Fruit fly (Drosophila melanogaster) whole organism, embryonic: ENCODE data around the gene CG11970.

Experiments used
- BtbVII ChIP-seq: fragments of 200-800 bp; sonication (Bioruptor generic); optimal IDR thresholded peaks from 3 replicates; lab custom pipeline; 2017; ENCODE audit warnings: missing biosample characterization, mild to moderate bottlenecking, missing genetic modification characterization
- CG10147 ChIP-seq: fragments of 200-800 bp; sonication (Bioruptor generic); optimal IDR thresholded peaks from 2 replicates; lab custom pipeline; 2019; ENCODE audit warnings: missing biosample characterization, mild to moderate bottlenecking, missing genetic modification characterization, moderate library complexity
- CG10267 ChIP-seq: fragments of 200-800 bp; sonication (Bioruptor generic); optimal IDR thresholded peaks from 2 replicates; lab custom pipeline; 2018; ENCODE audit warnings: missing biosample characterization, mild to moderate bottlenecking, missing genetic modification characterization, moderate library complexity
- CG10565 ChIP-seq: fragments of 200-800 bp; sonication (Bioruptor generic); optimal IDR thresholded peaks from 3 replicates; lab custom pipeline; 2016; ENCODE audit warnings: missing biosample characterization, mild to moderate bottlenecking, missing genetic modification characterization
- CG11085 ChIP-seq: fragments of 200-800 bp; sonication (Bioruptor generic); IDR thresholded peaks from 2 replicates; pipeline ENCODE4 v1.3.6; 2022; ENCODE audit warnings: missing biosample characterization, missing genetic modification characterization
- CG11093 ChIP-seq: fragments of 200-800 bp; sonication (Bioruptor generic); IDR thresholded peaks from 3 replicates; pipeline ENCODE4 v1.3.6; 2022; ENCODE audit warnings: missing biosample characterization, missing genetic modification characterization
- CG11398 ChIP-seq: fragments of 200-800 bp; sonication (Bioruptor generic); optimal IDR thresholded peaks from 2 replicates; lab custom pipeline; 2016; ENCODE audit warnings: missing biosample characterization, missing genetic modification characterization
- CG12071 ChIP-seq: fragments of 200-800 bp; sonication (Bioruptor generic); optimal IDR thresholded peaks from 3 replicates; lab custom pipeline; 2018; ENCODE audit warnings: missing biosample characterization, mild to moderate bottlenecking, missing genetic modification characterization
- CG12769 ChIP-seq: fragments of 200-800 bp; sonication (Bioruptor generic); optimal IDR thresholded peaks from 2 replicates; lab custom pipeline; 2019; ENCODE audit warnings: missing biosample characterization, mild to moderate bottlenecking, missing genetic modification characterization, moderate library complexity
- CG13424 ChIP-seq: fragments of 200-800 bp; sonication (Bioruptor generic); optimal IDR thresholded peaks from 2 replicates; lab custom pipeline; 2019; ENCODE audit warnings: missing biosample characterization, mild to moderate bottlenecking, missing genetic modification characterization, moderate library complexity
- CG14441 ChIP-seq: fragments of 200-800 bp; sonication (Bioruptor generic); IDR thresholded peaks from 2 replicates; pipeline ENCODE4 v1.3.6; 2022; ENCODE audit warnings: missing biosample characterization, missing genetic modification characterization
- CG14710 ChIP-seq: fragments of 200-800 bp; sonication (Bioruptor generic); optimal IDR thresholded peaks from 3 replicates; lab custom pipeline; 2019; ENCODE audit warnings: missing biosample characterization, mild to moderate bottlenecking, missing genetic modification characterization, moderate library complexity
- CG15073 ChIP-seq: fragments of 200-800 bp; sonication (Bioruptor generic); optimal IDR thresholded peaks from 2 replicates; lab custom pipeline; 2016; ENCODE audit warnings: missing biosample characterization, missing genetic modification characterization
- CG1603 ChIP-seq: fragments of 200-800 bp; sonication (Bioruptor generic); optimal IDR thresholded peaks from 2 replicates; lab custom pipeline; 2019; ENCODE audit warnings: missing biosample characterization, mild to moderate bottlenecking, missing genetic modification characterization, moderate library complexity
- CG17186 ChIP-seq: fragments of 200-800 bp; sonication (Bioruptor generic); optimal IDR thresholded peaks from 3 replicates; lab custom pipeline; 2017; ENCODE audit warnings: missing biosample characterization, missing genetic modification reagents, missing genetic modification characterization
- CG18619 ChIP-seq: fragments of 200-800 bp; sonication (Bioruptor generic); optimal IDR thresholded peaks from 3 replicates; lab custom pipeline; 2017; ENCODE audit warnings: missing biosample characterization, mild to moderate bottlenecking, missing genetic modification characterization
- CG2116 ChIP-seq: fragments of 200-800 bp; sonication (Bioruptor generic); optimal IDR thresholded peaks from 3 replicates; lab custom pipeline; 2018; ENCODE audit warnings: missing biosample characterization, mild to moderate bottlenecking, missing genetic modification characterization
- CG34224 ChIP-seq: fragments of 200-800 bp; sonication (Bioruptor generic); IDR thresholded peaks from 3 replicates; pipeline ENCODE4 v1.3.6; 2022; ENCODE audit warnings: missing biosample characterization, missing genetic modification characterization; ENCODE audit not compliant: partially characterized antibody
- CG3995 ChIP-seq: fragments of 200-800 bp; sonication (Bioruptor generic); optimal IDR thresholded peaks from 3 replicates; lab custom pipeline; 2016; ENCODE audit warnings: missing biosample characterization, missing genetic modification characterization
- CG4360 ChIP-seq: fragments of 200-800 bp; sonication (Bioruptor generic); IDR thresholded peaks from 2 replicates; pipeline ENCODE4 v1.3.6; 2022; ENCODE audit warnings: missing biosample characterization, missing genetic modification characterization
- CG6254 ChIP-seq: fragments of 200-800 bp; sonication (Bioruptor generic); optimal IDR thresholded peaks from 3 replicates; lab custom pipeline; 2017; ENCODE audit warnings: mild to moderate bottlenecking, missing biosample characterization, missing genetic modification reagents, missing genetic modification characterization
- CG6765 ChIP-seq: fragments of 200-800 bp; sonication (Bioruptor generic); optimal IDR thresholded peaks from 3 replicates; lab custom pipeline; 2017; ENCODE audit warnings: missing biosample characterization, mild to moderate bottlenecking, missing genetic modification characterization
- CG7786 ChIP-seq: fragments of 200-800 bp; sonication (Bioruptor generic); optimal IDR thresholded peaks from 2 replicates; lab custom pipeline; 2016; ENCODE audit warnings: missing biosample characterization, missing genetic modification characterization
- CG7839 ChIP-seq: fragments of 200-800 bp; sonication (Bioruptor generic); optimal IDR thresholded peaks from 3 replicates; lab custom pipeline; 2018; ENCODE audit warnings: missing biosample characterization, mild to moderate bottlenecking, missing genetic modification characterization, moderate library complexity
- CG9437 ChIP-seq: fragments of 200-800 bp; sonication (Bioruptor generic); optimal IDR thresholded peaks from 2 replicates; lab custom pipeline; 2018; ENCODE audit warnings: missing biosample characterization, mild to moderate bottlenecking, missing genetic modification characterization
- CHES-1-like ChIP-seq: fragments of 200-800 bp; sonication (Bioruptor generic); optimal IDR thresholded peaks from 2 replicates; lab custom pipeline; 2016; ENCODE audit warnings: missing biosample characterization, missing genetic modification characterization
- Camta ChIP-seq: fragments of 200-800 bp; sonication (Bioruptor generic); optimal IDR thresholded peaks from 2 replicates; lab custom pipeline; 2016; ENCODE audit warnings: missing biosample characterization, missing genetic modification characterization
- Dfd ChIP-seq, 2 experiments: fragments of >200 bp; optimal IDR thresholded peaks; 2 replicates each; lab custom pipeline; 2017; ENCODE audit warnings: missing biosample characterization in 2 of 2, missing genetic modification characterization in 2 of 2
- Fer1 ChIP-seq: fragments of 200-800 bp; sonication (Bioruptor generic); optimal IDR thresholded peaks from 2 replicates; lab custom pipeline; 2017; ENCODE audit warnings: missing biosample characterization, mild to moderate bottlenecking, missing genetic modification characterization
- HHEX ChIP-seq: fragments of 200-800 bp; sonication (Bioruptor generic); optimal IDR thresholded peaks from 3 replicates; lab custom pipeline; 2017; ENCODE audit warnings: missing biosample characterization, mild to moderate bottlenecking, missing genetic modification characterization, missing genetic modification reagents
- HLH3B ChIP-seq: fragments of 200-800 bp; sonication (Bioruptor generic); IDR thresholded peaks from 2 replicates; pipeline ENCODE4 v1.3.6; 2022; ENCODE audit warnings: missing biosample characterization, missing genetic modification characterization
- HLH4C ChIP-seq: fragments of 200-800 bp; sonication (Bioruptor generic); IDR thresholded peaks from 3 replicates; pipeline ENCODE4 v1.3.6; 2022; ENCODE audit warnings: missing biosample characterization, missing genetic modification characterization; ENCODE audit not compliant: partially characterized antibody
- HmgD ChIP-seq: fragments of 200-800 bp; sonication (Bioruptor generic); optimal IDR thresholded peaks from 3 replicates; lab custom pipeline; 2016; ENCODE audit warnings: missing biosample characterization, missing genetic modification characterization
- NC2α ChIP-seq: fragments of 200-800 bp; sonication (Bioruptor generic); optimal IDR thresholded peaks from 2 replicates; lab custom pipeline; 2016; ENCODE audit warnings: missing biosample characterization, missing genetic modification characterization
- NK7.1 ChIP-seq: fragments of 200-800 bp; sonication (Bioruptor generic); optimal IDR thresholded peaks from 3 replicates; lab custom pipeline; 2016; ENCODE audit warnings: missing biosample characterization, missing genetic modification characterization
- Oaz ChIP-seq: fragments of 200-800 bp; sonication (Bioruptor generic); IDR thresholded peaks from 2 replicates; pipeline ENCODE4 v1.3.6; 2022; ENCODE audit warnings: missing biosample characterization, missing genetic modification characterization
- PHDP ChIP-seq: fragments of 200-800 bp; sonication (Bioruptor generic); optimal IDR thresholded peaks from 3 replicates; lab custom pipeline; 2018; ENCODE audit warnings: missing biosample characterization, mild to moderate bottlenecking, missing genetic modification characterization, moderate library complexity
- Six4 ChIP-seq: fragments of 200-800 bp; sonication (Bioruptor generic); optimal IDR thresholded peaks from 2 replicates; lab custom pipeline; 2016; ENCODE audit warnings: missing biosample characterization, missing genetic modification characterization
- Xrp1 ChIP-seq: fragments of 200-800 bp; sonication (Bioruptor generic); IDR thresholded peaks from 2 replicates; pipeline ENCODE4 v1.3.6; 2022; ENCODE audit warnings: missing biosample characterization, missing genetic modification characterization
- al ChIP-seq: fragments of 200-800 bp; sonication (Bioruptor generic); IDR thresholded peaks from 2 replicates; pipeline ENCODE4 v1.3.6; 2022; ENCODE audit warnings: missing biosample characterization, missing genetic modification characterization
- bbx ChIP-seq: fragments of 200-800 bp; sonication (Bioruptor generic); IDR thresholded peaks from 2 replicates; pipeline ENCODE4 v1.3.6; 2022; ENCODE audit warnings: missing biosample characterization, missing genetic modification characterization; ENCODE audit not compliant: partially characterized antibody
- chif ChIP-seq, 2 experiments: fragments of 200-800 bp; sonication (Bioruptor generic); optimal IDR thresholded peaks; 3 replicates each; lab custom pipeline; 2016; ENCODE audit warnings: missing biosample characterization in 2 of 2, missing genetic modification characterization in 2 of 2
- dmrt99B ChIP-seq: fragments of 200-800 bp; sonication (Bioruptor generic); optimal IDR thresholded peaks from 2 replicates; lab custom pipeline; 2018; ENCODE audit warnings: missing biosample characterization, mild to moderate bottlenecking, missing genetic modification characterization, moderate library complexity
- fu2 ChIP-seq: fragments of 200-800 bp; sonication (Bioruptor generic); optimal IDR thresholded peaks from 2 replicates; lab custom pipeline; 2016; ENCODE audit warnings: missing biosample characterization, missing genetic modification characterization
- nom ChIP-seq: fragments of 200-800 bp; sonication (Bioruptor generic); optimal IDR thresholded peaks from 2 replicates; lab custom pipeline; 2017; ENCODE audit warnings: missing biosample characterization, missing genetic modification characterization, mild to moderate bottlenecking, moderate library complexity, missing genetic modification reagents
- onecut ChIP-seq: fragments of 200-800 bp; sonication (Bioruptor generic); IDR thresholded peaks from 2 replicates; pipeline ENCODE4 v1.3.6; 2022; ENCODE audit warnings: missing biosample characterization, missing genetic modification characterization
- p53 ChIP-seq: fragments of 200-800 bp; sonication (Bioruptor generic); optimal IDR thresholded peaks from 2 replicates; lab custom pipeline; 2016; ENCODE audit warnings: missing biosample characterization, missing genetic modification characterization
- psq ChIP-seq: fragments of 200-800 bp; sonication (Bioruptor generic); optimal IDR thresholded peaks from 2 replicates; lab custom pipeline; 2017; ENCODE audit warnings: missing biosample characterization, missing genetic modification characterization
- stwl ChIP-seq: fragments of 200-800 bp; sonication (Bioruptor generic); optimal IDR thresholded peaks from 3 replicates; lab custom pipeline; 2018; ENCODE audit warnings: missing biosample characterization, mild to moderate bottlenecking, missing genetic modification characterization, moderate library complexity
- vfl ChIP-seq: fragments of 200-800 bp; sonication (Bioruptor generic); optimal IDR thresholded peaks from 2 replicates; lab custom pipeline; 2016; ENCODE audit warnings: missing biosample characterization, missing genetic modification characterization
- wek ChIP-seq: fragments of 200-800 bp; sonication (Bioruptor generic); optimal IDR thresholded peaks from 3 replicates; lab custom pipeline; 2018; ENCODE audit warnings: missing biosample characterization, mild to moderate bottlenecking, missing genetic modification characterization, moderate library complexity

The CG11970 gene

DNA sequence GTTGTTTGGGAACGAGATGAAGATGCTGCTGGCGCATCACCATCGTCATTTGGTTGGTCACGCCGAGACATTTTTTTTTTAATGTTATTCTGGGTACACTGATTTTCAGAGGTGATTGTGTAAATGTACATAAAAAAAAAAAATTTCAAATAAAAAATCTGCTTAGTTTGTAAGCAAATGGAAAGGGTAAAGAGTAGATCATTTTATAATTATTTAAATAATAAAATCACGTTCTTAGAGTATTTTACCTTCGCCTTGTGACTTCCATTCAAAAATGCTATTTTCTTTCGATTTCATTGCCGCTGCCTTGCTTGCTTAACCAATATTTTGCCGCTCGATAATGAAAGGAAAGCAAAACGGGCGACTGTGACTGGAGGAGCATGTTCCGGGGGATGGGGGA, 5.8 kb upstream of the CG11970 start (continued):
- no peak for TF ChIP-seq bbx (GFP tag; lab: Robert Waterston, UW)
- no peak for TF ChIP-seq CG11398 (GFP tag; lab: Kevin White, UChicago)
- no peak for TF ChIP-seq stwl
- no peak for TF ChIP-seq vfl (GFP tag; lab: Kevin White, UChicago)
- TF ChIP-seq p53 (GFP tag; lab: Kevin White, UChicago), result no peak
- TF ChIP-seq HmgD (GFP tag; lab: Kevin White, UChicago), result no peak
- no peak for TF ChIP-seq CG3995 (GFP tag; lab: Kevin White, UChicago)
- TF ChIP-seq onecut, result 0 out of 2 replicates have a peak, but pooled peaks have one; percentile 12
- TF ChIP-seq CG7839 (tag; lab: Kevin White, UChicago), result peak; percentile 35
- no peak for TF ChIP-seq CG34224 (GFP tag; lab: Robert Waterston, UW)
- TF ChIP-seq Xrp1 (GFP tag; lab: Robert Waterston, UW), result peak; percentile 71
- no peak for TF ChIP-seq NK7.1 (GFP tag; lab: Kevin White, UChicago)
- peak; percentile 14 for TF ChIP-seq CG9437
- no peak for TF ChIP-seq al (GFP tag; lab: Robert Waterston, UW)
- TF ChIP-seq CG18619 (GFP tag; lab: Kevin White, UChicago), result no peak
- peak; percentile 2 for TF ChIP-seq CG6254 (GFP tag; lab: Kevin White, UChicago)
- no peak for TF ChIP-seq NC2α (GFP tag; lab: Kevin White, UChicago)
- TF ChIP-seq CG11085, result no peak
- TF ChIP-seq HLH3B (GFP tag; lab: Robert Waterston, UW), result peak; percentile 71
- no peak for TF ChIP-seq CG12071 (GFP tag; lab: Kevin White, UChicago)
- no peak for TF ChIP-seq wek (GFP tag; lab: Kevin White, UChicago)
- peak; percentile 16 for TF ChIP-seq HHEX (GFP tag; lab: Kevin White, UChicago)
- no peak for TF ChIP-seq CHES-1-like (GFP tag; lab: Kevin White, UChicago)
- peak; percentile 56 for TF ChIP-seq CG13424 (tag; lab: Kevin White, UChicago)
- TF ChIP-seq CG17186, result no peak
- no peak for TF ChIP-seq chif (GFP tag; optimal IDR thresholded peaks at IDR 0.05; lab: Kevin White, UChicago)
- TF ChIP-seq CG7786, result no peak
- TF ChIP-seq CG2116, result no peak
- TF ChIP-seq CG4360, result no peak
- no peak for TF ChIP-seq CG12769
- no peak for TF ChIP-seq BtbVII (GFP tag; lab: Kevin White, UChicago)
- 0 out of 2 replicates have a peak, but pooled peaks have one; percentile 40 for TF ChIP-seq CG14441 (GFP tag; lab: Robert Waterston, UW)
- TF ChIP-seq psq (GFP tag; lab: Kevin White, UChicago), result no peak
- peak; percentile 72 for TF ChIP-seq dmrt99B
- TF ChIP-seq Fer1 (GFP tag; lab: Kevin White, UChicago), result no peak
- TF ChIP-seq Oaz (GFP tag; lab: Robert Waterston, UW), result no peak
- no peak for TF ChIP-seq fu2 (GFP tag; lab: Kevin White, UChicago)
- TF ChIP-seq nom (GFP tag; lab: Kevin White, UChicago), result no peak
- TF ChIP-seq CG10267 (tag; lab: Kevin White, UChicago), result peak; percentile 35
- TF ChIP-seq CG11093 (GFP tag; lab: Robert Waterston, UW), result 0 out of 3 replicates have a peak, but pooled peaks have one; percentile 50
- TF ChIP-seq HLH4C (GFP tag; lab: Robert Waterston, UW), result no peak
- TF ChIP-seq PHDP, result peak; percentile 50
- TF ChIP-seq CG10565, result no peak
- no peak for TF ChIP-seq Six4
- TF ChIP-seq CG15073 (GFP tag; lab: Kevin White, UChicago), result no peak
- TF ChIP-seq CG1603 (tag; lab: Kevin White, UChicago), result no peak
- TF ChIP-seq CG14710 (tag; lab: Kevin White, UChicago), result peak; percentile 22
- no peak for TF ChIP-seq CG10147 (GFP tag; lab: Kevin White, UChicago)
- TF ChIP-seq Dfd (GFP tag; optimal IDR thresholded peaks at IDR 0.05; lab: Kevin White, UChicago), result no peak
- no peak for TF ChIP-seq CG6765 (GFP tag; lab: Kevin White, UChicago)
- TF ChIP-seq Camta (GFP tag; lab: Kevin White, UChicago), result no peak
